Fruit fly (Drosophila melanogaster): ENCODE results near the gene CG6996.

CG6996 gene

dm6 chr3L:20220918-20221317 is 13.6 kb downstream of the CG6996 start (continued):
- no peak for TF ChIP-seq gfzf (GFP tag; optimal IDR thresholded peaks at IDR 0.05)
- TF ChIP-seq tgo (GFP tag; IDR thresholded peaks at IDR 0.05), result no peak
- TF ChIP-seq D19B (GFP tag; optimal IDR thresholded peaks at IDR 0.05), result no peak
- peak; percentile 44 for TF ChIP-seq E2f2 (GFP tag; IDR thresholded peaks at IDR 0.05)

dm6 chr3L:20221412-20221864 is 14.1 kb downstream of the CG6996 start, which contains the start of gene CG17145:
Gene CG17145, plus strand, starts transcription at chr3L:20221814.
- TF ChIP-seq CG9727 (GFP tag; optimal IDR thresholded peaks at IDR 0.05) (peak; percentile 7), CG32532 (GFP tag; IDR thresholded peaks at IDR 0.05) (0 out of 2 replicates have a peak, but pooled peaks have one; percentile 16), HmgD (GFP tag; optimal IDR thresholded peaks at IDR 0.05) (no peak), CG12391 (tag; optimal IDR thresholded peaks at IDR 0.05) (peak; percentile 9), CG12219 (GFP tag; optimal IDR thresholded peaks at IDR 0.05) (no peak), Hmr (GFP tag; optimal IDR thresholded peaks at IDR 0.05) (peak; percentile 65), CG8924 (tag; optimal IDR thresholded peaks at IDR 0.05) (peak; percentile 30), CG10959 (GFP tag; IDR thresholded peaks at IDR 0.05) (no peak), CG13424 (tag; optimal IDR thresholded peaks at IDR 0.05) (peak; percentile 42), CG3281 (GFP tag; optimal IDR thresholded peaks at IDR 0.05) (peak; percentile 68), Ptx1 (GFP tag; IDR thresholded peaks at IDR 0.05) (0 out of 2 replicates have a peak, but pooled peaks have one; percentile 13), CoRest (tag; optimal IDR thresholded peaks at IDR 0.05) (peak; percentile 52), sug (tag; optimal IDR thresholded peaks at IDR 0.05) (peak; percentile 46), Fer1 (GFP tag; optimal IDR thresholded peaks at IDR 0.05) (peak; percentile 49), Abd-B (GFP tag; optimal IDR thresholded peaks at IDR 0.05) (no peak), grau (tag; optimal IDR thresholded peaks at IDR 0.05) (peak; percentile 64), MTF-1 (GFP tag; optimal IDR thresholded peaks at IDR 0.05; ENCODE audit: borderline replicate concordance) (no peak), CG14441 (GFP tag; IDR thresholded peaks at IDR 0.05) (no peak), CG11504 (tag; optimal IDR thresholded peaks at IDR 0.05) (peak; percentile 41), CG18599 (GFP tag; optimal IDR thresholded peaks at IDR 0.05) (peak; percentile 52), Nf-YB (GFP tag; optimal IDR thresholded peaks at IDR 0.05) (no peak), Scr (GFP tag; IDR thresholded peaks at IDR 0.05; ENCODE audit: partially characterized antibody) (no peak), CG12104 (GFP tag; optimal IDR thresholded peaks at IDR 0.05) (peak; percentile 15), GATAe (GFP tag; conservative IDR thresholded peaks at IDR 0.05) (peak; percentile 45; the same call in 1 of the 2 replicates), Deaf1 (tag; optimal IDR thresholded peaks at IDR 0.05) (no peak), HHEX (GFP tag; optimal IDR thresholded peaks at IDR 0.05) (peak; percentile 26), CG15514 (GFP tag; optimal IDR thresholded peaks at IDR 0.05) (peak; percentile 27), grn (GFP tag; optimal IDR thresholded peaks at IDR 0.05) (peak; percentile 50), CG6683 (GFP tag; optimal IDR thresholded peaks at IDR 0.05) (no peak), sd (tag; optimal IDR thresholded peaks at IDR 0.05) (peak; percentile 18), CG10209 (GFP tag; optimal IDR thresholded peaks at IDR 0.05) (peak; percentile 24), exex (tag; optimal IDR thresholded peaks at IDR 0.05) (peak; percentile 60), sob (GFP tag; IDR thresholded peaks at IDR 0.05) (no peak), jigr1 (GFP tag; IDR thresholded peaks at IDR 0.05) (no peak), abd-A (tag; optimal IDR thresholded peaks at IDR 0.05) (no peak), dysf (GFP tag; IDR thresholded peaks at IDR 0.05) (peak; percentile 54; the same call in 2 of the 3 replicates), lab (GFP tag; optimal IDR thresholded peaks at IDR 0.05) (peak; percentile 68), Meics (GFP tag; optimal IDR thresholded peaks at IDR 0.05) (peak; percentile 51), PHDP (tag; optimal IDR thresholded peaks at IDR 0.05) (peak; percentile 47), danr (GFP tag; IDR thresholded peaks at IDR 0.05) (no peak), CG12659 (GFP tag; optimal IDR thresholded peaks at IDR 0.05) (peak; percentile 38), CG2678 (tag; optimal IDR thresholded peaks at IDR 0.05) (peak; percentile 63), kay (GFP tag; optimal IDR thresholded peaks at IDR 0.05) (no peak), rib (GFP tag; IDR thresholded peaks at IDR 0.05) (no peak)

All from whole organism, embryonic.